Worm (Caenorhabditis elegans): Measurements from ENCODE around the gene F08H9.4.

Gene F08H9.4

DNA sequence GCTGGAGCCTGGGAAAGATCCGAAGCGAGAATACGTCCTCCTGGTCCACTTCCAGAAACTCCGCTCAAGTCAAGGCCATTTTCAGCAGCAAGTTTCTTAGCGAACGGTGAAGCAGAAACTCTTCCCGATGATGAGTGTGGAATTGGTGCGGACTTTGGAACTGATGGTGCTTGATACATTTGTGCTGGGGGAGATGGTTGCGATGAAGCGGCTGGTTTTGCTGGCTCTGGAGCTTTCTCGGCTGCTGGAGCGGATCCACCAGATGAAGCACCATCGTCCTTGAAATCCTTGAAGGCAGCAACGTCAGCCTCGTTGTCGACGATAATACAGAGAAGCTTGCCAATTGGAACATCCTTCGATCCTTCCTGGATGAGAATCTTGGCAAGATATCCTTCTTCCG, 17.8 kb downstream of the F08H9.4 start:
- TF ChIP-seq ztf-7 (tag; optimal IDR thresholded peaks at IDR 0.05) (no peak), set-16 (GFP tag; IDR thresholded peaks at IDR 0.05) (peak; percentile 51)

DNA sequence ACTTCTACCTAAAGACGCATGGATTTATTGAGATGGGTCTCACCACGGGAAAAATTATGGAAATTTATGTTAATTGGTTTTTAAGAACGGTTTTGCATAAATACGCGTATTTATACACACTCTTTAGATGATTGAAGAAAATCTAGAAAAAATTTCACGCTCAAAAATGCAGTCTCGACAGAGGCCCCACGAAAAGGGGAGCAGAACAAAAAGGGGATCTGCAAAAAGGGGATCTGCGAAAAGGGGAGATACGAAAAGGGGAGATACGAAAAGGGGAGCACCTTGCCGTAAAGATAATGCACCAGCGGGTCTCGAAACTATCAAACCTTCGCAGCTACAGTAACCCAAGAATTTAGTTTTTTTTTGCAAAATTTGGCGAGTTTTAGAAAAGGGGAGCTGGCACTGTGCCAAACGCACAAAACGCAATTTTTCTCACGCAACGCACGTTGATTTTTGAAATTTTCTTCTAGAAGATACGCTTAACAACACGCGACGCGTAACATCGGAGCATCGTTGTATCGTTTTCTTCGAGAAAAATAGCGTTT, 20.7 kb downstream of the F08H9.4 start:
- peak; percentile 53 for TF ChIP-seq mes-2 (tag; optimal IDR thresholded peaks at IDR 0.05; ENCODE audit: poor library complexity, severe bottlenecking)

DNA sequence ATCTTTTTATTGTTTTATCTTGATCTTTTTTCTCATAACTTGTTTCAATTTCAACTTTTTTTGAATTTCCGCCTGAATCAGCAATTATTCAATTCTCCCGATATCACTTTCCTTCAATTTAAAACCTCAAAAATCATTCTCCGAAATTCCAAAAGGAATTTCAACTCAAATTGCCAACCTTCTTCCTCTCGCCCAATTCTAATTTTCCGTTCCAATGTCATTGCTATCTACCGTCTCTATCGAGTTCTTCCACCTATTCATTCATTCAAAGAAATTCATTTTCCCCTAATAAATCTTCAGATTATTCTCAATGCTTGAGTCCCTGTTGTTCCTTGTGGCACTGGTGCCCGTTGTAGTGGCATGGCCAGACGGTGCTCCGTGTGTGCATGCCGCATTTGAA, 23.4 kb downstream of the F08H9.4 start, which contains the start of gene F23B12.4:
F23B12.4 (plus strand) TSS at position 301 of the 400 bp plus-strand sequence.
- TF ChIP-seq nhr-77 (tag; optimal IDR thresholded peaks at IDR 0.05) (no peak), vab-7 (GFP tag; IDR thresholded peaks at IDR 0.05) (no peak), nhr-48 (tag; optimal IDR thresholded peaks at IDR 0.05) (no peak), daf-16 (GFP tag; optimal IDR thresholded peaks at IDR 0.05) (no peak), daf-16 (tag; optimal IDR thresholded peaks at IDR 0.05) (no peak), ceh-28 (tag; optimal IDR thresholded peaks at IDR 0.05) (no peak), tra-1 (GFP tag; IDR thresholded peaks at IDR 0.05) (no peak), spr-3 (GFP tag; optimal IDR thresholded peaks at IDR 0.05) (no peak), mdl-1 (tag; optimal IDR thresholded peaks at IDR 0.05) (no peak), lin-13 (GFP tag; optimal IDR thresholded peaks at IDR 0.05) (no peak), dmd-6 (GFP tag; IDR thresholded peaks at IDR 0.05) (no peak), nhr-102 (tag; optimal IDR thresholded peaks at IDR 0.05) (no peak), snpc-4 (tag; optimal IDR thresholded peaks at IDR 0.05) (no peak), mdt-29 (GFP tag; IDR thresholded peaks at IDR 0.05) (no peak), zag-1 (tag; optimal IDR thresholded peaks at IDR 0.05) (no peak), unc-62 (GFP tag; optimal IDR thresholded peaks at IDR 0.05 in 1 of 2) (no peak), unc-62 (tag; optimal IDR thresholded peaks at IDR 0.05) (no peak), pqm-1 (tag; optimal IDR thresholded peaks at IDR 0.05) (no peak), sdz-12 (GFP tag; optimal IDR thresholded peaks at IDR 0.05) (no peak), R02D3.7 (tag; optimal IDR thresholded peaks at IDR 0.05) (no peak), unc-39 (tag; optimal IDR thresholded peaks at IDR 0.05) (no peak)

DNA sequence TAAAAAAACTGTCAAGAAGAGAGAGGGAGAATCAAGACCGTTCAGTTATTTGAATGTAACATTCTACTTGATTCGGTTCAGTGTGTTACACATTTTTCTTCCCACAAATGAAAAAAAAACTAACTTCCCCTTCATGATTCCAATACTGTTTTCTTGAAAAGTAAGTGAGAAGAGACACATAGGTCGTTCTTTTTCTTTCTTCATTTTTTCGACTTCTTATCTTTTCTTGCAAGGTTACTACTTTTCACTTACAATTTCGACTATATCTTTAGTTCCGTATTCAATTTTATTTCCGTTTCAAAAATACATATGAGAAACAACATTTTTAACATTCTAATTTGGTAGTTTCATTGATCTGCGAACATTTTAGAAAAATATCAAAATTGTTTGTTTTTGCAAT, 25.0 kb downstream of the F08H9.4 start:
- TF ChIP-seq unc-62 (GFP tag; optimal IDR thresholded peaks at IDR 0.05 in 1 of 2) (peak in 1 of 2 experiments; percentile 97), unc-62 (tag; optimal IDR thresholded peaks at IDR 0.05) (no peak), aha-1 (tag) (peak; percentile 55), ZK337.2 (GFP tag; IDR thresholded peaks at IDR 0.05) (no peak)

DNA sequence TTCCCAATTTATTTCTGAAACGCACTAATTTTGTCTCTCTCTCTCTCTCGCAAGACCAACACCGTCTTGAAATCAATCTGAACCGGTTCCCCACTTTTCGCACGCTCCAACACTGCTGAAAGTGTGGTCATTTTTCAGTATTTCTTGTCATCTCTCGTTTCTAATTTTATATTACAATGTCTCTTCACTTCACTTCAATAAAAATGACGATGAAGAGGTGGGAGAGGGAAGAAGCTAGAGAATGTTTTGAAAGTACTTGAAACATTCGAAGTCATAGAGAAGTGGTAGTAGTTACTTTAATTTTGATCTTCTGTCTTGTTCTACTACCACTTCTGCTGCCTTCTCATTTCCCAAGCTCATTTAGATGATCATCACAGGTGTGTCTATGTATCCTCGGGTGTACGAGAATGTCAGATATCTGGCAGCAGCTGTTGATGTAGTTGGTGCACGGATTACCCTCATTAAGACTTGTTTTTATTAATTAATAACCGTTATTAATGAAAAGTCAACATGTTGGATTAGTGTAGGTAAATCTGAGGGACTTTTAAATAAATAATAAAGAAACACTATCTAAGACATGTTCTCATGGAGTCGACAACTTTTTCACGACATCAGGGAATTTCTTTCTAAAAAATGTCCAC, 26.0 kb downstream of the F08H9.4 start:
- peak in 1 of 2 experiments; percentile 57 for TF ChIP-seq unc-62 (GFP tag; optimal IDR thresholded peaks at IDR 0.05 in 1 of 2)
- no peak for TF ChIP-seq unc-62 (tag; optimal IDR thresholded peaks at IDR 0.05)
- TF ChIP-seq aha-1 (tag), result peak; percentile 91
- no peak for TF ChIP-seq hlh-30 (tag; optimal IDR thresholded peaks at IDR 0.05; ENCODE audit: insufficient read depth)

- TF ChIP-seq zag-1 (tag; optimal IDR thresholded peaks at IDR 0.05), result no peak
- TF ChIP-seq ZK546.5 (tag; optimal IDR thresholded peaks at IDR 0.05), result no peak
- TF ChIP-seq nhr-25 (tag; optimal IDR thresholded peaks at IDR 0.05; ENCODE audit: borderline replicate concordance, insufficient read depth), result no peak
- TF ChIP-seq snpc-1.2 (GFP tag; IDR thresholded peaks at IDR 0.05), result no peak
- peak; percentile 11 for TF ChIP-seq aha-1 (tag)
- TF ChIP-seq ceh-32 (tag; optimal IDR thresholded peaks at IDR 0.05; ENCODE audit: poor library complexity), result no peak
- no peak for TF ChIP-seq Y5F2A.4 (GFP tag; optimal IDR thresholded peaks at IDR 0.05)
- TF ChIP-seq F10B5.3 (tag; optimal IDR thresholded peaks at IDR 0.05), result no peak
Measured at ce11 chrV:14437355-14437754, 26.9 kb downstream of the F08H9.4 start.
